Worm (Caenorhabditis elegans): ENCODE measurements around the gene ccch-3.

The ccch-3 gene

ce11 chrV:12633046-12633445 lies 26.4 kb downstream of the ccch-3 start:
- TF ChIP-seq ceh-79 (tag; optimal IDR thresholded peaks at IDR 0.05) (no peak), bed-1 (GFP tag; IDR thresholded peaks at IDR 0.05) (0 out of 2 replicates have a peak, but pooled peaks have one; percentile 16)

ce11 chrV:12632048-12632447 lies 27.4 kb downstream of the ccch-3 start, which contains the start of gene srx-113:
TSS of gene srx-113 (minus strand) at chrV:12632148.
- TF ChIP-seq snpc-3.4 (tag; optimal IDR thresholded peaks at IDR 0.05) (no peak), ceh-79 (tag; optimal IDR thresholded peaks at IDR 0.05) (no peak), snpc-1.3 (tag; optimal IDR thresholded peaks at IDR 0.05; ENCODE audit: insufficient read depth) (no peak)

- TF ChIP-seq dpff-1 (tag; optimal IDR thresholded peaks at IDR 0.05) (no peak), nhr-120 (GFP tag; IDR thresholded peaks at IDR 0.05) (0 out of 2 replicates have a peak, but pooled peaks have one; percentile 12), pbrm-1 (GFP tag; IDR thresholded peaks at IDR 0.05) (no peak), ceh-58 (GFP tag; IDR thresholded peaks at IDR 0.05) (no peak)
Observed at ce11 chrV:12629743-12630142, 29.7 kb downstream of the ccch-3 start, which contains the start of gene F56H9.6. TSS of gene F56H9.6 (minus strand) at chrV:12629843.

- TF ChIP-seq repo-1 (tag; optimal IDR thresholded peaks at IDR 0.05), result no peak
- TF ChIP-seq ceh-27 (GFP tag; optimal IDR thresholded peaks at IDR 0.05), result peak; percentile 8
Observed at ce11 chrV:12624371-12624770, 35.1 kb downstream of the ccch-3 start, which contains the start of gene F56H9.9. TSS of gene F56H9.9 (minus strand) at chrV:12624471.

ce11 chrV:12612118-12612517 lies 47.4 kb downstream of the ccch-3 start, which contains the start of gene cyc-2.2:
TSS of gene cyc-2.2 (minus strand) at chrV:12612218.
- TF ChIP-seq ceh-58 (GFP tag; IDR thresholded peaks at IDR 0.05), result no peak
- TF ChIP-seq madf-8 (GFP tag; conservative IDR thresholded peaks at IDR 0.05), result no peak
- no peak for TF ChIP-seq attf-3 (GFP tag; conservative IDR thresholded peaks at IDR 0.05)
- TF ChIP-seq F57A8.1 (GFP tag; optimal IDR thresholded peaks at IDR 0.05), result no peak
- TF ChIP-seq repo-1 (tag; optimal IDR thresholded peaks at IDR 0.05), result no peak
- TF ChIP-seq lin-54 (GFP tag; optimal IDR thresholded peaks at IDR 0.05), result no peak
- no peak for TF ChIP-seq nfyb-1 (GFP tag; IDR thresholded peaks at IDR 0.05)
- TF ChIP-seq egl-18 (GFP tag; IDR thresholded peaks at IDR 0.05), result no peak
- no peak for TF ChIP-seq zim-3 (tag; optimal IDR thresholded peaks at IDR 0.05)
- no peak for TF ChIP-seq snpc-4 (GFP tag; optimal IDR thresholded peaks at IDR 0.05)
- TF ChIP-seq snpc-4 (tag; optimal IDR thresholded peaks at IDR 0.05), result no peak
- TF ChIP-seq cebp-2 (GFP tag; IDR thresholded peaks at IDR 0.05), result no peak
- no peak for TF ChIP-seq sptf-2 (GFP tag; optimal IDR thresholded peaks at IDR 0.05)
- TF ChIP-seq lag-1 (GFP tag; IDR thresholded peaks at IDR 0.05), result no peak
- TF ChIP-seq F23B12.7 (tag; optimal IDR thresholded peaks at IDR 0.05; ENCODE audit: insufficient read depth), result no peak
- TF ChIP-seq F33H1.4 (GFP tag; IDR thresholded peaks at IDR 0.05), result no peak
- no peak for TF ChIP-seq ztf-18 (tag; optimal IDR thresholded peaks at IDR 0.05)
- no peak for TF ChIP-seq dox-1 (GFP tag; IDR thresholded peaks at IDR 0.05)
- no peak for TF ChIP-seq nhr-90 (tag; optimal IDR thresholded peaks at IDR 0.05)
- TF ChIP-seq nhr-120 (GFP tag; IDR thresholded peaks at IDR 0.05), result no peak

DNA sequence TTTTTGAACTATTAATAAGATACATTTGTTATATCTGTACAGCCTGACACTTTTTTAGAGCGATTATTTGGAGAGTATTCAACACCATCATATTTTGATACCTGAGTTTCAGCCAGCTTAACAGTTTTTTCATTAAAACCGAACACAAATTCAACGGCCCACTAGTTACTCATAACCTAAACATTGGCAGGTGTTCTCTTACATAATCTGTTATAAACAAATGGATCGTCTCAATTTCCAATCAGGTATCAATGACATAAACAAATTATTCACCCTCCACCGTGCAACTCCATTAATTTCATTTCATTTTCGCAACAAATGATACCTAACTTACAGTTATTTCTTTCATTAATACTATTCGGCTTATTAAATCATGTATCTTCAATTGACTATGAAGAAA lies 48.5 kb downstream of the ccch-3 start, which contains the start of gene cubn-1:
Gene cubn-1 (plus strand): TSS at position 301 of the 400 bp plus-strand sequence.
- TF ChIP-seq snpc-3.4 (tag; optimal IDR thresholded peaks at IDR 0.05) (no peak), egrh-3 (GFP tag; IDR thresholded peaks at IDR 0.05) (no peak), madf-6 (GFP tag; IDR thresholded peaks at IDR 0.05) (no peak), lsl-1 (GFP tag; optimal IDR thresholded peaks at IDR 0.05) (no peak), tlf-1 (GFP tag; optimal IDR thresholded peaks at IDR 0.05) (no peak), ceh-100 (GFP tag; IDR thresholded peaks at IDR 0.05) (no peak)
